Worm (Caenorhabditis elegans) whole organism, L3 larva: Measurements from ENCODE around the gene rev-3.

Experiments used
- aly-2 ChIP-seq: fragments of 150-350 bp; optimal IDR thresholded peaks from 2 replicates; lab custom pipeline; 2014; ENCODE audit warnings: missing biosample characterization, missing genetic modification characterization
- nhr-12 ChIP-seq: fragments of 150-350 bp; optimal IDR thresholded peaks from 2 replicates; lab custom pipeline; 2014; ENCODE audit warnings: missing biosample characterization, missing genetic modification characterization
- pha-4 ChIP-seq: fragments of 150-350 bp; optimal IDR thresholded peaks from 2 replicates; lab custom pipeline; 2014; ENCODE audit warnings: missing biosample characterization, missing genetic modification reagents, missing genetic modification characterization
- pqm-1 ChIP-seq: fragments of 150-350 bp; optimal IDR thresholded peaks from 2 replicates; lab custom pipeline; 2017; ENCODE audit warnings: missing biosample characterization, missing genetic modification characterization, inconsistent platforms
- unc-62 ChIP-seq: fragments of 150-350 bp; sonication (generic microtip); optimal IDR thresholded peaks from 4 replicates; lab custom pipeline; 2014; ENCODE audit warnings: missing biosample characterization, missing genetic modification reagents, missing genetic modification characterization

ce11 chrIII:5833376-5833775 is 42.9 kb upstream of the rev-3 start, which contains the start of the genes R12B2.13 and mdt-15:
- TF ChIP-seq nhr-12 (tag; lab: Kevin White, UChicago) (no peak), aly-2 (tag; lab: Kevin White, UChicago) (no peak), unc-62 (GFP tag; lab: Kevin White, UChicago) (no peak), pqm-1 (tag; lab: Kevin White, UChicago) (no peak), pha-4 (tag; lab: Kevin White, UChicago) (no peak)
